Worm (Caenorhabditis elegans): ENCODE results near the gene K06H7.1.

- no peak for TF ChIP-seq efl-1 (optimal IDR thresholded peaks at IDR 0.05)
- TF ChIP-seq efl-1 (GFP tag; optimal IDR thresholded peaks at IDR 0.05 in 1 of 2), result no peak
- no peak for TF ChIP-seq unc-62 (GFP tag; optimal IDR thresholded peaks at IDR 0.05)
- no peak for TF ChIP-seq pag-3 (tag; optimal IDR thresholded peaks at IDR 0.05; ENCODE audit: borderline replicate concordance, insufficient read depth)
- no peak for TF ChIP-seq ztf-11 (tag; optimal IDR thresholded peaks at IDR 0.05)
- no peak for TF ChIP-seq lin-15B (tag; optimal IDR thresholded peaks at IDR 0.05)
- no peak for TF ChIP-seq elt-2 (tag; optimal IDR thresholded peaks at IDR 0.05)
- TF ChIP-seq F16B12.6 (tag; optimal IDR thresholded peaks at IDR 0.05), result no peak
- TF ChIP-seq nhr-28 (tag; optimal IDR thresholded peaks at IDR 0.05), result no peak
- TF ChIP-seq C16A3.4 (tag; optimal IDR thresholded peaks at IDR 0.05), result no peak
- no peak for TF ChIP-seq ceh-82 (tag; optimal IDR thresholded peaks at IDR 0.05)
- no peak for TF ChIP-seq mep-1 (tag; optimal IDR thresholded peaks at IDR 0.05)
Observed at ce11 chrIII:8066989-8067388, 32.1 kb upstream of the K06H7.1 start, which contains the start of gene pros-1.

Data from whole organism, L1 larva.